Fruit fly (Drosophila melanogaster): ENCODE results near the gene CG17597.
A peak's percentile ranks its signal among the peaks of the same experiment; 100 is the strongest.

Gene CG17597

DNA sequence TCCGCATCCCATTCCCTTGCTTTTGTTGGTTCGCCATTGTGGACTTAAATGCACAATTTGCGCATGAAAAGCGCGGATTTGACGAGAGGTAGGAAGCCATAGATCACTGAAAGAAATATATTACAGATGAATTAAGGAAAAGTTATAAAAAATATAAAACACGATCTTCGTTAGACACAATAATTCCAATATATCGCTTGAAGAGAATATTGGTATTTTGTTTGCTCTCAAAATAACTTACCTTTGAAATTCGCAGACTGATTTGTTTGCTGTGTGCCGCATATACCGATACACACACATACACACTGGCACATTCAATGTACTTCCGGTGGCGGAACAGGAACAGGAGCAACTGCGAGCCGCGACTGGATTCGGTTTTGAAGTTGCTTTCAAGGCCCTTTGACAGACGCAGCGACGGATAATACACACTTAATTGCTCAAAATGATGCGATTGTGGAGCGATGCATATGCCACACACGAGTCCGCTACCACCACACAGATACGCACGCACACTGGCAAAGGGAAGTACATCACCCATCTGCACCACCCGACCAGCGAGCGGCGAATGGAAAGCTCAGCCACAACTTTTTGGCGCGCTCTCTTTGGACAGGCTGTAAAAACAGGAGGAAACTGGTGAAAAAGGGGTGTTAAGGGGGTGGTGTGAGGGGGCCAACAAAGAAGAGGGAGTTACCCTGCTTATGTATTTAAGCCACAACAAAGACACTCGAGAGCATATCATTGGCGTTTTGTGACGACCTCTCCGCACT is 25.1 kb downstream of the CG17597 start:
- TF ChIP-seq CG8301 (tag; optimal IDR thresholded peaks at IDR 0.05): no peak
- peak; percentile 19 for TF ChIP-seq Snoo (tag; optimal IDR thresholded peaks at IDR 0.05)
- peak; percentile 10 for TF ChIP-seq CG9948 (tag; optimal IDR thresholded peaks at IDR 0.05)
- TF ChIP-seq CG15710 (tag; optimal IDR thresholded peaks at IDR 0.05): peak; percentile 31
- TF ChIP-seq Ets98B (GFP tag; IDR thresholded peaks at IDR 0.05): no peak
- TF ChIP-seq CG32121 (GFP tag; IDR thresholded peaks at IDR 0.05): no peak
- peak; percentile 44 for TF ChIP-seq CG8159 (tag; optimal IDR thresholded peaks at IDR 0.05)

DNA sequence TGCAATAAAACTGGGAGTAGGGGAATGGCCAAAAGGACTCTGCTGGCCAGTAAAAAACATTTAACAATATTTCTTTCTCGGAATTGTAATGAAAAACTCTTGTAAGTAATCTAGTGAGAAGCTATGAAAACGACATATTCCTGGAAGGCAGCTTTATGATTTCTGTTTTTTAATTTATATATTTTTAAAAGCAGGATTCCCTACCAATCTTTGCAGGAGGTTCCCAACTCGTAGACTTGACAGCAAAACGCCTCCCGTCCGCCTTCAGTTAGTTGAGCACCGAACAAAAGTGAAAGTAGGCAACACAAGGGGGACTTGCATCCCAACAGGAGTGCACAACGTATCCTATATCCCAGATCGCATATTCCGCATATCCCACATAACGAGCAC is 25.7 kb downstream of the CG17597 start, which contains the start of gene CG43814:
CG43814 (minus strand) TSS at position 101 of the 390 bp plus-strand sequence.
- TF ChIP-seq CG9948 (tag; optimal IDR thresholded peaks at IDR 0.05) (no peak), CG15710 (tag; optimal IDR thresholded peaks at IDR 0.05) (no peak), CG4496 (GFP tag; IDR thresholded peaks at IDR 0.05) (no peak), CG17806 (tag; optimal IDR thresholded peaks at IDR 0.05) (no peak), rn (GFP tag; IDR thresholded peaks at IDR 0.05) (no peak), fd96Ca (GFP tag; IDR thresholded peaks at IDR 0.05) (no peak)

DNA sequence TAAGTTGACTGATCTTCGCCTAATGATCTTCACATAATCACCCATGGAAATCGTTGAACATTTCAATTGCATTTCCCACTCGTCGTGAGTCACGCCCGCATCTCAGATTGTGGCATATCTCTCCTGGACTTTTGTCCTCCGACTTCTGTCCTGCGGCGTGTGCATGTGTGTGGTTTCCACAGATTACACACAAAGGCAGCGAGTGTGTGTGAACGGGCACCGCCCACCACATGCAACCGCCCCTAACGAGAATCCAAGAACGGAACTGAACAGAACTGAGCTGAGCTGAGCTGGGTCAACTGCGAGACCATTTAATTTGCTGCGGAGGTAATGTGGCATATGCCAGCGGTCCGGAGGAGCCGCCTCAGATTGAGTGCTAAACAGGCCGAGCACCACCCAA is 29.2 kb downstream of the CG17597 start:
- TF ChIP-seq D1 (tag; optimal IDR thresholded peaks at IDR 0.05) (no peak), Pif1A (GFP tag; optimal IDR thresholded peaks at IDR 0.05) (no peak), EcR (GFP tag; optimal IDR thresholded peaks at IDR 0.05) (no peak), Pif1B (GFP tag; optimal IDR thresholded peaks at IDR 0.05) (no peak), rn (GFP tag; IDR thresholded peaks at IDR 0.05) (no peak), CG13204 (GFP tag; optimal IDR thresholded peaks at IDR 0.05) (no peak), CG17806 (tag; optimal IDR thresholded peaks at IDR 0.05) (no peak), CG14655 (GFP tag; optimal IDR thresholded peaks at IDR 0.05) (no peak), CG15710 (tag; optimal IDR thresholded peaks at IDR 0.05) (no peak), CG32121 (GFP tag; IDR thresholded peaks at IDR 0.05) (no peak), Snoo (tag; optimal IDR thresholded peaks at IDR 0.05) (no peak), CG8301 (tag; optimal IDR thresholded peaks at IDR 0.05) (no peak)

DNA sequence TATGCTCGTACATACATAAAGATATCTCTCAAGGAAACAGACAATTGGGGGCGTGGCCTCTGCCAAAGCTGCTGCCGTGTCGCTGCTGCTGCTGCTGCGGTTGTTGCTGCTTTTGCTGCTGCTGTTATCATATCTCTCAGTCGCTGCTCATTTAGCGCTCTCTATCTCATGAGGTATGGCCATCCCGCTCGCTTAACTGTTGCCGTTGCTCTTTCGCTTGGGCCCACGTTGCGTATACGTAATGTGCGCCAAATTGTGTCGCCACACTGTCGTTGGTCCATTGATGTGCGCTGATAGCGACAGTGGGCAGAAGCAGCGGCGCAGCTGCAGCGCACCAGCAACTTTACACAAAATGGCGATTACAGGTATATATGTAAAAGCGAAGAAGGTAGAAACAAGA is 34.5 kb downstream of the CG17597 start:
- TF ChIP-seq Pif1A (GFP tag; optimal IDR thresholded peaks at IDR 0.05) (no peak), CG8159 (tag; optimal IDR thresholded peaks at IDR 0.05) (no peak), CG12605 (GFP tag; IDR thresholded peaks at IDR 0.05) (no peak), CG9948 (tag; optimal IDR thresholded peaks at IDR 0.05) (no peak), CG4496 (GFP tag; IDR thresholded peaks at IDR 0.05) (peak; percentile 21; the same call in 1 of the 3 replicates)

DNA sequence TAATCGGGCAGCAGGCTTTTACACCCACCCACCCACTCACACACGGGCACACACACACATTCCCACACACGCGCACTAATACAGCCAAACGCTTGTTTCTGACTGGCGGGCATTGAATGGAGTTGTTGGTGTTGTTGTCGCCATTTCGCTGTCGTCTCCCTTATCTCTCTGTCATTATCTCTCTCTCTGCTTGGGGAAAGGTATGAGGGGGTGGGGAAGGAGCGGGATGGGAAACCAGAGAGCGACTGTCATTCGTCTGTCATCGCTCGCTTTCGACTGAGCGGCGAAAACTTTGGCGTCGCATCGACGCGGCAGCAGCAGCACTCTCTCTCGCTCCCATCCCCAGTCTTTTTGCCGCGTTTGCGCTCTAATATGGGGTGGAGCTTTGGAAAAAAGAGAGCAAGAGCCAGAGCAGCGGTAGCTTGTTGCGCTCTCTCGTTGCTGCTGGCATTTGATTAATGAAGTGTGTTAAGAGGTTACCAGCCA is 35.0 kb downstream of the CG17597 start:
- TF ChIP-seq fd96Ca (GFP tag; IDR thresholded peaks at IDR 0.05) (peak; percentile 32; the same call in 1 of the 3 replicates), rn (GFP tag; IDR thresholded peaks at IDR 0.05) (no peak), CG4496 (GFP tag; IDR thresholded peaks at IDR 0.05) (0 out of 3 replicates have a peak, but pooled peaks have one; percentile 26)

DNA sequence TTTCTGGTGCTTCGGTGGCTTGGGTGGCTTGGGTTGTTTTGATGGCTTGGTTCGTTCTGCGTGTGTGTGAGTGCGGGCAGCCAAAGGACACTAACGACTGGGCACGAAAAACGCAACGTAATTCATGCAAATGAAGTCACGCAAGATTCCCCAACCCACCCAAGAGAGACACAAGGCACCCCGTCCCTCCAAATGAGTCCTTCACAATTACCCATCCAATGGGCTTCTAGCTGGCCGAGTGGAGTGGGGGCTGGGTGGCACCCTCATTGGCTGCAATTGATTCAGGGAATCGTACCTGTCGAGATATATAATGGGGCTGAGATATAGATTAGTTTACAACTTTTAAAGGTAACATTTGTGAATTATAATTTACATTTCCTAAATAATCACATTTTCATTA is 37.7 kb downstream of the CG17597 start:
- TF ChIP-seq D1 (tag; optimal IDR thresholded peaks at IDR 0.05) (no peak), rn (GFP tag; IDR thresholded peaks at IDR 0.05) (no peak), Pif1B (GFP tag; optimal IDR thresholded peaks at IDR 0.05) (no peak), CG15710 (tag; optimal IDR thresholded peaks at IDR 0.05) (no peak), CG32121 (GFP tag; IDR thresholded peaks at IDR 0.05) (no peak), Ets98B (GFP tag; IDR thresholded peaks at IDR 0.05) (no peak)

DNA sequence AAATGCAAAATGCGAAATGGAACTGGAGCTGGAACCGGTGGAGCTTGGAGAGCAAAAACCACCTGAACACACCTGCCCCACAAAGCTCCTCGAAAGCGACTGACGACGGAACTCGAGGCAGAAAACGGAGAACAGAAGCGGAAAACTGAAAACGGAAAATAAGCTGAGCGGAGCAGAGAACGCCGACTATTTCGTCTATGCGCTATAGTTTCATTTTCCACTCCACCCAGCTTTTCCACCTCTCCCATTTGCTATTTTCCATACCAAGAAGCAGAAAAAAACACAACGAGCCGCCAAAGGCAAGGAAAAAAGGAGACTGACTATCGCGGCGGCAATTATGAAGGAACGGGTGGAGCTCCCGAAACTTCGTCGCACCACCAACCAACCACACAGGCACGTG is 38.1 kb downstream of the CG17597 start, which contains the start of gene ham:
ham (minus strand) TSS at position 101 of the 400 bp plus-strand sequence.
- TF ChIP-seq EcR (GFP tag; optimal IDR thresholded peaks at IDR 0.05): no peak
- TF ChIP-seq CG12605 (GFP tag; IDR thresholded peaks at IDR 0.05): no peak
- no peak for TF ChIP-seq CG10348 (GFP tag; IDR thresholded peaks at IDR 0.05)
- TF ChIP-seq Snoo (tag; optimal IDR thresholded peaks at IDR 0.05): no peak
- TF ChIP-seq CG14655 (GFP tag; optimal IDR thresholded peaks at IDR 0.05): no peak
- no peak for TF ChIP-seq CG9948 (tag; optimal IDR thresholded peaks at IDR 0.05)
- no peak for TF ChIP-seq fd96Ca (GFP tag; IDR thresholded peaks at IDR 0.05)
- no peak for TF ChIP-seq CG13204 (GFP tag; optimal IDR thresholded peaks at IDR 0.05)
- TF ChIP-seq CG8301 (tag; optimal IDR thresholded peaks at IDR 0.05): no peak
- no peak for TF ChIP-seq CG17806 (tag; optimal IDR thresholded peaks at IDR 0.05)
- TF ChIP-seq CG34367 (tag; optimal IDR thresholded peaks at IDR 0.05): no peak
- TF ChIP-seq Pif1B (GFP tag; optimal IDR thresholded peaks at IDR 0.05): no peak
- no peak for TF ChIP-seq CG32121 (GFP tag; IDR thresholded peaks at IDR 0.05)
- no peak for TF ChIP-seq D1 (tag; optimal IDR thresholded peaks at IDR 0.05)
- TF ChIP-seq CG4496 (GFP tag; IDR thresholded peaks at IDR 0.05): no peak
- no peak for TF ChIP-seq CG15710 (tag; optimal IDR thresholded peaks at IDR 0.05)
- no peak for TF ChIP-seq rn (GFP tag; IDR thresholded peaks at IDR 0.05)
- no peak for TF ChIP-seq gl (tag; optimal IDR thresholded peaks at IDR 0.05)
- TF ChIP-seq Ets98B (GFP tag; IDR thresholded peaks at IDR 0.05): no peak
